Fruit fly (Drosophila melanogaster) whole organism, wandering third instar larva: Measurements from ENCODE around the gene Pex19.

Source experiments
- Dif ChIP-seq: fragments of 200-275, 200-300 bp; sonication (Bioruptor generic); optimal IDR thresholded peaks from 2 replicates; lab custom pipeline; 2018; ENCODE audit warnings: missing biosample characterization, missing genetic modification characterization; ENCODE audit not compliant: partially characterized antibody
- Hr83 ChIP-seq: fragments of 200-300 bp; sonication (Bioruptor generic); optimal IDR thresholded peaks from 2 replicates; lab custom pipeline; 2016; ENCODE audit warnings: missing biosample characterization, mild to moderate bottlenecking, missing genetic modification characterization, moderate library complexity; ENCODE audit not compliant: poor library complexity, severe bottlenecking
- Jra ChIP-seq: sonication (Bioruptor generic); optimal IDR thresholded peaks from 2 replicates; lab custom pipeline; 2016; ENCODE audit warnings: missing biosample characterization, missing genetic modification characterization
- Rel ChIP-seq, 2 experiments: fragments of 200-800 bp; sonication (Bioruptor generic) in 1 of 2; optimal IDR thresholded peaks; 2 replicates in 1 of 2; 3 replicates in 1 of 2; lab custom pipeline; 2016 to 2019; ENCODE audit warnings: mild to moderate bottlenecking in 2 of 2, missing biosample characterization in 2 of 2, missing genetic modification characterization in 2 of 2, moderate library complexity in 1 of 2
- br ChIP-seq: fragments of 200-800 bp; sonication (Bioruptor generic); optimal IDR thresholded peaks from 2 replicates; lab custom pipeline; 2016; ENCODE audit warnings: missing biosample characterization, missing genetic modification characterization
- brk ChIP-seq: fragments of 200-800 bp; sonication (Bioruptor generic); optimal IDR thresholded peaks from 2 replicates; lab custom pipeline; 2016; ENCODE audit warnings: missing biosample characterization, mild to moderate bottlenecking, missing genetic modification characterization
- dsf ChIP-seq: sonication (Bioruptor generic); optimal IDR thresholded peaks from 2 replicates; lab custom pipeline; 2016; ENCODE audit warnings: missing biosample characterization, missing genetic modification characterization, borderline replicate concordance
- h ChIP-seq: fragments of 200-800 bp; sonication (Bioruptor generic); optimal IDR thresholded peaks from 3 replicates; lab custom pipeline; 2016; ENCODE audit warnings: missing biosample characterization, mild to moderate bottlenecking, missing genetic modification characterization
- lola ChIP-seq: fragments of >200 bp; optimal IDR thresholded peaks from 2 replicates; lab custom pipeline; 2017; ENCODE audit warnings: missing biosample characterization, missing genetic modification characterization
- psq ChIP-seq: fragments of 200-800 bp; sonication (Bioruptor generic); optimal IDR thresholded peaks from 3 replicates; lab custom pipeline; 2017; ENCODE audit warnings: missing biosample characterization, mild to moderate bottlenecking, missing genetic modification characterization, moderate library complexity
- rgr ChIP-seq: fragments of 200-800 bp; sonication (Bioruptor generic); optimal IDR thresholded peaks from 3 replicates; lab custom pipeline; 2016; ENCODE audit warnings: missing biosample characterization, mild to moderate bottlenecking, missing genetic modification characterization
- tai ChIP-seq: sonication (Bioruptor generic); optimal IDR thresholded peaks from 2 replicates; lab custom pipeline; 2016; ENCODE audit warnings: missing biosample characterization, missing genetic modification characterization

dm6 chr2L:12049133-12049532 lies 42.5 kb upstream of the Pex19 start, which contains the start of gene PLCXD:
- TF ChIP-seq Rel (GFP tag; optimal IDR thresholded peaks at IDR 0.05; lab: Kevin White, UChicago) = no peak
- no peak for TF ChIP-seq Rel (tag; optimal IDR thresholded peaks at IDR 0.05; lab: Kevin White, UChicago)
- no peak for TF ChIP-seq psq (GFP tag; lab: Kevin White, UChicago)
- TF ChIP-seq Jra (GFP tag; lab: Kevin White, UChicago) = no peak
- no peak for TF ChIP-seq rgr
- TF ChIP-seq tai (GFP tag; lab: Kevin White, UChicago) = no peak
- no peak for TF ChIP-seq Dif (GFP tag; lab: Kevin White, UChicago)
- no peak for TF ChIP-seq br
- no peak for TF ChIP-seq Hr83 (GFP tag; lab: Kevin White, UChicago)
- no peak for TF ChIP-seq h (GFP tag; lab: Kevin White, UChicago)
- TF ChIP-seq brk = no peak
- TF ChIP-seq dsf = no peak
- TF ChIP-seq lola (GFP tag; lab: Kevin White, UChicago) = no peak
